Worm (Caenorhabditis elegans): Measurements from ENCODE around the gene gmpr-1.
A peak's percentile ranks its signal among the peaks of the same experiment; 100 is the strongest.

The gmpr-1 gene

ce11 chrV:4333518-4333917 lies 37.7 kb downstream of the gmpr-1 start:
- TF ChIP-seq madf-5 (GFP tag; IDR thresholded peaks at IDR 0.05): peak in 1 of 2 experiments; percentile 76; a peak in 1 of 4 replicates

DNA sequence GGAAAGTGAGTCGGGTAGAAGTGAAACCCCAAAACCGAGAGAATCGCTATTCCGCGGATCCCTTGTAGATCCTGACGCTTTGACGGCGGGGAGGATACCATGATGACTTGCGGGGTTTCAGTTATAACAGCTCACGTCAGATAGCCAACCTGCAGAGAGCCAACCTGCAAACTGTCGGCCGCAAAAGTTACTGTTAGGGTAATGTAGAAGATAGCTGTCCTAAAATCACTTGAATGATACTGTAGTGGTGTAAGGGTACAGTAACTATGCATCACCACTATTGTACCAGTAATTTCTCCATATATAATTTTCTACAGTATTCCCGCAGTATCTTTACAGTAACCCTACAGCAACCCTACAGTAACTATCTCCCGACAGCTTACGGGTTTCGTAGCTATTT lies 38.7 kb downstream of the gmpr-1 start, which contains the start of gene oac-12:
oac-12 (minus strand) TSS at position 101 of the 400 bp plus-strand sequence.
- TF ChIP-seq T20F7.1 (GFP tag; optimal IDR thresholded peaks at IDR 0.05): no peak
- TF ChIP-seq lin-38 (GFP tag; IDR thresholded peaks at IDR 0.05): no peak
- TF ChIP-seq lin-15B (tag; optimal IDR thresholded peaks at IDR 0.05): no peak
- TF ChIP-seq ceh-32 (tag; optimal IDR thresholded peaks at IDR 0.05; ENCODE audit: poor library complexity): no peak
- TF ChIP-seq fos-1 (tag; optimal IDR thresholded peaks at IDR 0.05): no peak
- TF ChIP-seq lin-13 (GFP tag; optimal IDR thresholded peaks at IDR 0.05): no peak
- no peak for TF ChIP-seq lir-3 (tag; optimal IDR thresholded peaks at IDR 0.05)
- TF ChIP-seq nhr-237 (tag; optimal IDR thresholded peaks at IDR 0.05): no peak
- TF ChIP-seq saeg-2 (GFP tag; IDR thresholded peaks at IDR 0.05): no peak
- TF ChIP-seq skn-1 (tag; optimal IDR thresholded peaks at IDR 0.05): no peak
- TF ChIP-seq nhr-10 (tag; optimal IDR thresholded peaks at IDR 0.05): no peak
- no peak for TF ChIP-seq sdz-12 (GFP tag; optimal IDR thresholded peaks at IDR 0.05)
- no peak for TF ChIP-seq ztf-7 (tag; optimal IDR thresholded peaks at IDR 0.05)
- TF ChIP-seq duxl-1 (tag; optimal IDR thresholded peaks at IDR 0.05; ENCODE audit: poor library complexity): no peak
- no peak for TF ChIP-seq arid-1 (GFP tag; conservative IDR thresholded peaks at IDR 0.05)
- no peak for TF ChIP-seq F49E8.2 (tag; optimal IDR thresholded peaks at IDR 0.05; ENCODE audit: borderline replicate concordance)
- TF ChIP-seq nhr-102 (tag; optimal IDR thresholded peaks at IDR 0.05): no peak
- TF ChIP-seq egl-27 (tag; optimal IDR thresholded peaks at IDR 0.05): no peak

ce11 chrV:4330820-4331219 lies 40.4 kb downstream of the gmpr-1 start:
- no peak for TF ChIP-seq fos-1 (tag; optimal IDR thresholded peaks at IDR 0.05)
- TF ChIP-seq attf-4 (tag; optimal IDR thresholded peaks at IDR 0.05): no peak
- no peak for TF ChIP-seq arid-1 (GFP tag; conservative IDR thresholded peaks at IDR 0.05)
- TF ChIP-seq gei-8 (GFP tag; optimal IDR thresholded peaks at IDR 0.05): no peak

ce11 chrV:4326841-4327240 lies 44.3 kb downstream of the gmpr-1 start, which contains the start of gene D2063.1:
TSS of gene D2063.1 (plus strand) at chrV:4327121.
- TF ChIP-seq mes-2 (tag; optimal IDR thresholded peaks at IDR 0.05; ENCODE audit: poor library complexity, severe bottlenecking) (no peak), unc-39 (tag; optimal IDR thresholded peaks at IDR 0.05) (no peak), ctbp-1 (GFP tag; IDR thresholded peaks at IDR 0.05) (no peak), nhr-11 (tag; optimal IDR thresholded peaks at IDR 0.05) (peak; percentile 89), nhr-28 (tag; optimal IDR thresholded peaks at IDR 0.05) (peak; percentile 23), ces-1 (GFP tag; optimal IDR thresholded peaks at IDR 0.05) (no peak), pqm-1 (tag; optimal IDR thresholded peaks at IDR 0.05) (no peak), ama-1 (optimal IDR thresholded peaks at IDR 0.05) (no peak), mdt-29 (GFP tag; IDR thresholded peaks at IDR 0.05) (no peak), nhr-6 (tag; optimal IDR thresholded peaks at IDR 0.05) (no peak), spr-1 (tag; optimal IDR thresholded peaks at IDR 0.05) (no peak), Y75B8A.6 (GFP tag; IDR thresholded peaks at IDR 0.05) (no peak), D1046.2 (GFP tag; IDR thresholded peaks at IDR 0.05) (no peak)

ce11 chrV:4325415-4325814 lies 45.8 kb downstream of the gmpr-1 start, which contains the start of gene nhr-125:
TSS of gene nhr-125 (minus strand) at chrV:4325515.
- peak; percentile 62 for TF ChIP-seq aha-1 (tag)
- no peak for TF ChIP-seq egl-27 (tag; optimal IDR thresholded peaks at IDR 0.05)
- TF ChIP-seq hif-1 (tag; optimal IDR thresholded peaks at IDR 0.05): no peak
- no peak for TF ChIP-seq dmd-6 (GFP tag; IDR thresholded peaks at IDR 0.05)
- no peak for TF ChIP-seq F37D6.2 (tag; optimal IDR thresholded peaks at IDR 0.05)
